Fruit fly (Drosophila melanogaster): ENCODE data around the gene CG5611.

DNA sequence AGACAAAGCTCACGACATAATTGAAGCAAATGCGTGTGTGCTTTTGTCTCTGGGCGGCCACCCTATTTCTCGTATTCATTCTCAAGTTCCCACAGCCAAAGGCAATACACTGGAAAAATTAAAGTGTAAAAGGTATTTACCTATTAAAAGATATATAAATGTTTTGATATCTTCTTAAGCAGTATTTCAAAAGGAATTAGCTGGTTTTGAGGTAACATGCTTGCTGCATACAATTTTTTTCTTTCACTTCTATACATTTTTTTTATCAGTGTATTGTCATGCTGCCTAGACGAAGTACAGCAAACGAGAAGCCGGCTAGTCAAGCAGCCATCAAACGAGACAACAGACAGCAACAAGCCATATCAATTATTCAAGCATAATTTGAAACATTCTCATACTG is 22.0 kb downstream of the CG5611 start:
- TF ChIP-seq fd96Ca (GFP tag; IDR thresholded peaks at IDR 0.05) (no peak), rn (GFP tag; IDR thresholded peaks at IDR 0.05) (no peak), D1 (tag; optimal IDR thresholded peaks at IDR 0.05) (no peak), CG9948 (tag; optimal IDR thresholded peaks at IDR 0.05) (no peak), Pif1B (GFP tag; optimal IDR thresholded peaks at IDR 0.05) (no peak)

Data from whole organism, pupa.